Worm (Caenorhabditis elegans) whole organism, L2 larva: ENCODE data around the gene K07C5.2.
A peak's percentile ranks its signal among the peaks of the same experiment; 100 is the strongest.

Experiments
- C34F6.9 ChIP-seq: fragments of 150-350 bp; optimal IDR thresholded peaks from 2 replicates; lab custom pipeline; 2014; ENCODE audit warnings: missing biosample characterization, missing genetic modification characterization
- F13H6.1 ChIP-seq: sonication (generic microtip); optimal IDR thresholded peaks from 2 replicates; lab custom pipeline; 2016; ENCODE audit warnings: missing genetic modification characterization, missing compliant biosample characterization
- R02D3.7 ChIP-seq: fragments of 150-350 bp; optimal IDR thresholded peaks from 2 replicates; lab custom pipeline; 2014; ENCODE audit warnings: missing biosample characterization, missing genetic modification characterization
- Y55F3AM.14 ChIP-seq: fragments of 200-800 bp; sonication (Bioruptor generic); optimal IDR thresholded peaks from 2 replicates; lab custom pipeline; 2018; ENCODE audit warnings: mild to moderate bottlenecking, missing genetic modification characterization, missing compliant biosample characterization
- ZK546.5 ChIP-seq: sonication (generic microtip); optimal IDR thresholded peaks from 2 replicates; lab custom pipeline; 2017; ENCODE audit warnings: missing biosample characterization, missing genetic modification characterization
- alr-1 ChIP-seq: fragments of 150-350 bp; optimal IDR thresholded peaks from 2 replicates; lab custom pipeline; 2014; ENCODE audit warnings: missing biosample characterization, missing genetic modification characterization
- aly-2 ChIP-seq: fragments of 150-350 bp; optimal IDR thresholded peaks from 2 replicates; lab custom pipeline; 2014; ENCODE audit warnings: missing biosample characterization, missing genetic modification characterization
- ama-1 ChIP-seq: fragments of 150-350 bp; optimal IDR thresholded peaks from 2 replicates; lab custom pipeline; 2018; ENCODE audit warnings: inconsistent platforms
- ceh-16 ChIP-seq: fragments of 150-350 bp; optimal IDR thresholded peaks from 2 replicates; lab custom pipeline; 2014; ENCODE audit warnings: missing biosample characterization, missing genetic modification characterization
- ceh-82 ChIP-seq: fragments of 150-350 bp; optimal IDR thresholded peaks from 2 replicates; lab custom pipeline; 2014; ENCODE audit warnings: missing biosample characterization, missing genetic modification characterization
- crh-2 ChIP-seq: sonication (generic microtip); optimal IDR thresholded peaks from 2 replicates; lab custom pipeline; 2017; ENCODE audit warnings: missing biosample characterization, missing genetic modification characterization
- dmd-4 ChIP-seq: sonication (generic microtip); optimal IDR thresholded peaks from 2 replicates; lab custom pipeline; 2017; ENCODE audit warnings: missing biosample characterization, missing genetic modification characterization
- egl-27 ChIP-seq: sonication (generic microtip); optimal IDR thresholded peaks from 3 replicates; lab custom pipeline; 2017; ENCODE audit warnings: missing biosample characterization, missing genetic modification reagents, missing genetic modification characterization
- fos-1 ChIP-seq: fragments of 150-350 bp; optimal IDR thresholded peaks from 2 replicates; lab custom pipeline; 2014; ENCODE audit warnings: missing biosample characterization, missing genetic modification characterization
- gmeb-1 ChIP-seq: fragments of 150-350 bp; optimal IDR thresholded peaks from 2 replicates; lab custom pipeline; 2014; ENCODE audit warnings: missing biosample characterization, missing genetic modification characterization
- lin-11 ChIP-seq: fragments of 150-350 bp; sonication (generic microtip); optimal IDR thresholded peaks from 2 replicates; lab custom pipeline; 2014; ENCODE audit warnings: missing biosample characterization, missing genetic modification characterization, inconsistent platforms, mixed read lengths
- lin-13 ChIP-seq: fragments of 150-350 bp; optimal IDR thresholded peaks from 2 replicates; lab custom pipeline; 2014; ENCODE audit warnings: missing biosample characterization, missing genetic modification reagents, missing genetic modification characterization
- lin-39 ChIP-seq: fragments of 150-350 bp; optimal IDR thresholded peaks from 2 replicates; lab custom pipeline; 2014; ENCODE audit warnings: missing biosample characterization, missing genetic modification reagents, missing genetic modification characterization
- mab-5 ChIP-seq: fragments of 150-350 bp; optimal IDR thresholded peaks from 2 replicates; lab custom pipeline; 2014; ENCODE audit warnings: missing biosample characterization, missing genetic modification characterization
- mbf-1 ChIP-seq: sonication (generic microtip); optimal IDR thresholded peaks from 2 replicates; lab custom pipeline; 2017; ENCODE audit warnings: missing biosample characterization, missing genetic modification characterization
- mdl-1 ChIP-seq, 2 experiments: fragments of 150-350 bp in 1 of 2; sonication (generic microtip) in 1 of 2; optimal IDR thresholded peaks; 2 replicates each; lab custom pipeline; 2017; ENCODE audit warnings: missing biosample characterization in 2 of 2, missing genetic modification characterization in 2 of 2
- nhr-10 ChIP-seq: sonication (generic microtip); optimal IDR thresholded peaks from 2 replicates; lab custom pipeline; 2017; ENCODE audit warnings: missing biosample characterization, missing genetic modification characterization
- nhr-12 ChIP-seq: fragments of 150-350 bp; optimal IDR thresholded peaks from 2 replicates; lab custom pipeline; 2014; ENCODE audit warnings: missing biosample characterization, missing genetic modification characterization
- nhr-129 ChIP-seq: fragments of 150-350 bp; optimal IDR thresholded peaks from 2 replicates; lab custom pipeline; 2014; ENCODE audit warnings: missing biosample characterization, missing genetic modification characterization
- nhr-23 ChIP-seq: fragments of 150-350 bp; optimal IDR thresholded peaks from 2 replicates; lab custom pipeline; 2014; ENCODE audit warnings: missing biosample characterization, missing genetic modification reagents, missing genetic modification characterization
- nhr-237 ChIP-seq: fragments of 150-350 bp; optimal IDR thresholded peaks from 2 replicates; lab custom pipeline; 2014; ENCODE audit warnings: missing biosample characterization, missing genetic modification characterization
- nhr-25 ChIP-seq: fragments of 150-350 bp; sonication (generic microtip); optimal IDR thresholded peaks from 3 replicates; lab custom pipeline; 2014; ENCODE audit warnings: missing biosample characterization, missing genetic modification characterization
- nhr-6 ChIP-seq: fragments of 150-350 bp; optimal IDR thresholded peaks from 2 replicates; lab custom pipeline; 2014; ENCODE audit warnings: missing biosample characterization, missing genetic modification characterization
- nhr-77 ChIP-seq: fragments of 150-350 bp; optimal IDR thresholded peaks from 2 replicates; lab custom pipeline; 2014; ENCODE audit warnings: missing biosample characterization, missing genetic modification characterization
- skn-1 ChIP-seq: sonication (generic microtip); optimal IDR thresholded peaks from 2 replicates; lab custom pipeline; 2017; ENCODE audit warnings: missing biosample characterization, missing genetic modification characterization
- sma-3 ChIP-seq: sonication (generic microtip); optimal IDR thresholded peaks from 2 replicates; lab custom pipeline; 2016; ENCODE audit warnings: missing genetic modification reagents, missing genetic modification characterization, missing compliant biosample characterization
- sma-9 ChIP-seq, 2 experiments: fragments of 150-350 bp in 1 of 2; sonication (generic microtip) in 1 of 2; optimal IDR thresholded peaks; 2 replicates each; lab custom pipeline; 2014 to 2016; ENCODE audit warnings: missing genetic modification characterization in 2 of 2, mild to moderate bottlenecking in 1 of 2, missing biosample characterization in 1 of 2, missing compliant biosample characterization in 1 of 2, missing genetic modification reagents in 1 of 2, moderate library complexity in 1 of 2
- unc-39 ChIP-seq: fragments of 150-350 bp; optimal IDR thresholded peaks from 2 replicates; lab custom pipeline; 2014; ENCODE audit warnings: missing biosample characterization, missing genetic modification characterization
- unc-55 ChIP-seq: fragments of 150-350 bp; sonication (generic microtip); optimal IDR thresholded peaks from 3 replicates; lab custom pipeline; 2014; ENCODE audit warnings: missing biosample characterization, missing genetic modification reagents, missing genetic modification characterization
- unc-62 ChIP-seq: fragments of 150-350 bp; optimal IDR thresholded peaks from 2 replicates; lab custom pipeline; 2014; ENCODE audit warnings: missing biosample characterization, missing genetic modification reagents, missing genetic modification characterization
- ztf-11 ChIP-seq: sonication (generic microtip); optimal IDR thresholded peaks from 2 replicates; lab custom pipeline; 2017; ENCODE audit warnings: missing biosample characterization, missing genetic modification characterization
- ztf-4 ChIP-seq: fragments of 150-350 bp; optimal IDR thresholded peaks from 2 replicates; lab custom pipeline; 2014; ENCODE audit warnings: missing biosample characterization, missing genetic modification characterization

K07C5.2 gene

DNA sequence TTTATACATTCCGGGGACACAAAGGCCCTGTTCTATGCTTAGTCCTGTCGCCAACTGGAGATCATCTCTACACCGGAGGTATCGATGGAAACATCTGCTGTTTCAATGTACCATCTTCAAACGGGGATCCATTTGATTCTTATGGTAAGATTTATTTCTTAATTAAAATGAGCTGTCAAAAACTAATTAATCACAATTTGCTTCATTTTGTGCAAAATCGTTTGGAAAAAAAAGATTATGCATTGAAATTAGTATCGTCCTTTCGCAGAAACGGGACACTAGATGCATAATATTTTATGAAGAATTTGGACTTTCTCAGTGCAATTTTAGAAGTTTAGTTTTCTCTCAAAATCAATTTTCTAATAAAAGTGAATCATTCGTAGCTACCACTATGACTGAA lies 24.5 kb downstream of the K07C5.2 start:
- no peak for TF ChIP-seq unc-55 (GFP tag; lab: Kevin White, UChicago)
- TF ChIP-seq Y55F3AM.14 (GFP tag; lab: Kevin White, UChicago), result no peak
- TF ChIP-seq ZK546.5 (tag; lab: Kevin White, UChicago), result no peak

DNA sequence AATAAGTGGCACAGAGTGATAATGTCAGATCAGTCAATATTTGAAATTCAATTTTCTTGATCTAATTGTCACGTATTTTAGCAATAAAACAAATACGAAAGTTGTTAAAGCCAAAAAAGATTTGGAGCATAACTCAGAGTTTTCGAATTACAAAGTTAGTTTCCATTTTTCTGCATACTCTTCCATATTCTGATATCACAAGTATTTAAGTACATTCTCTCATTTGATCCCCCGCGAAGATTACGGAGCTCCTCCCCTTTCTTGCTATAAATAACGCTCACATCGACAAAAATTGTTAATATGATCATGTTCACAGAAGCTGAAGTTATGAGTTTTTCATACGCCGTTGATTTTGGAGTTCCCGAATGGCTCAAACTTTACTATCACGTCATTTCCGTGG lies 29.0 kb downstream of the K07C5.2 start, which contains the start of gene sri-20:
TSS of gene sri-20 (plus strand) at position 301 of the 400 bp plus-strand sequence.
- no peak for TF ChIP-seq nhr-237 (tag; lab: Kevin White, UChicago)
- no peak for TF ChIP-seq nhr-77
- TF ChIP-seq lin-13 (GFP tag; lab: Kevin White, UChicago), result no peak
- no peak for TF ChIP-seq unc-39 (tag; lab: Kevin White, UChicago)
- TF ChIP-seq unc-55 (GFP tag; lab: Kevin White, UChicago), result no peak
- no peak for TF ChIP-seq nhr-12

DNA sequence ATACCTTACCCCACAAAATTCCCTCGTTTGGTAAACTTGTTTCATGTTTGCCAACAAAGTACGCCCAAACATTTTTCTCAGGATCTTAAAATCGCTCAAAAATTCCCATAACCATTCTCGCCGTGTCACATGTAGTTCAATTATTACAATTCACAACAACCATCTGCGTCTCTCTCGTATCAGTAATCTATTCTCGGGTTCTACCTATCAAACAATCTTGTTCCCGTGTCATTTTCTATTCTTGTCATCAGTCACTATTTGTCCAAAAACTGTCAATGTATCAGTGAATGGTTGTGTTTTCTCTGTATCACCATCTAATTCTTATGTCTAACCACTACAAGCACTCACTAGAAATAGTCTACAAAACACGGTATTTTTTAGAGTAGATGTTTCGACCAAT lies 31.9 kb downstream of the K07C5.2 start:
- peak; percentile 64 for TF ChIP-seq gmeb-1 (tag; lab: Kevin White, UChicago)
- TF ChIP-seq sma-3 (GFP tag; lab: Kevin White, UChicago), result peak; percentile 61
- TF ChIP-seq unc-62 (GFP tag; lab: Kevin White, UChicago), result no peak
- TF ChIP-seq nhr-23, result no peak
- no peak for TF ChIP-seq dmd-4 (tag; lab: Kevin White, UChicago)
- TF ChIP-seq unc-55 (GFP tag; lab: Kevin White, UChicago), result no peak
- peak; percentile 76 for TF ChIP-seq fos-1 (tag; lab: Kevin White, UChicago)
- TF ChIP-seq nhr-77, result no peak
- no peak for TF ChIP-seq nhr-12
- no peak for TF ChIP-seq R02D3.7
- peak; percentile 22 for TF ChIP-seq nhr-25 (tag; lab: Kevin White, UChicago)
- TF ChIP-seq ama-1 (lab: Kevin White, UChicago), result no peak
- no peak for TF ChIP-seq F13H6.1 (tag; lab: Kevin White, UChicago)
- TF ChIP-seq ceh-82 (tag; lab: Kevin White, UChicago), result no peak
- TF ChIP-seq ztf-4 (tag; lab: Kevin White, UChicago), result no peak
- no peak for TF ChIP-seq lin-13 (GFP tag; lab: Kevin White, UChicago)
- TF ChIP-seq ZK546.5 (tag; lab: Kevin White, UChicago), result no peak
- TF ChIP-seq mdl-1 (tag; optimal IDR thresholded peaks at IDR 0.05; lab: Kevin White, UChicago), result no peak
- no peak for TF ChIP-seq ceh-16 (tag; lab: Kevin White, UChicago)
- no peak for TF ChIP-seq nhr-10 (tag; lab: Kevin White, UChicago)
- peak; percentile 45 for TF ChIP-seq crh-2 (tag; lab: Kevin White, UChicago)
- TF ChIP-seq lin-39 (tag; lab: Kevin White, UChicago), result no peak
- no peak for TF ChIP-seq mbf-1 (tag; lab: Kevin White, UChicago)
- TF ChIP-seq mab-5 (tag; lab: Kevin White, UChicago), result no peak
- peak; percentile 68 for TF ChIP-seq sma-9 (GFP tag; optimal IDR thresholded peaks at IDR 0.05; lab: Kevin White, UChicago)
- no peak for TF ChIP-seq sma-9 (tag; optimal IDR thresholded peaks at IDR 0.05; lab: Kevin White, UChicago)
- no peak for TF ChIP-seq egl-27
- no peak for TF ChIP-seq lin-11
- peak; percentile 11 for TF ChIP-seq nhr-129 (tag; lab: Kevin White, UChicago)
- TF ChIP-seq alr-1 (tag; lab: Kevin White, UChicago), result no peak
- TF ChIP-seq, all 48 proteins: peak for 7

DNA sequence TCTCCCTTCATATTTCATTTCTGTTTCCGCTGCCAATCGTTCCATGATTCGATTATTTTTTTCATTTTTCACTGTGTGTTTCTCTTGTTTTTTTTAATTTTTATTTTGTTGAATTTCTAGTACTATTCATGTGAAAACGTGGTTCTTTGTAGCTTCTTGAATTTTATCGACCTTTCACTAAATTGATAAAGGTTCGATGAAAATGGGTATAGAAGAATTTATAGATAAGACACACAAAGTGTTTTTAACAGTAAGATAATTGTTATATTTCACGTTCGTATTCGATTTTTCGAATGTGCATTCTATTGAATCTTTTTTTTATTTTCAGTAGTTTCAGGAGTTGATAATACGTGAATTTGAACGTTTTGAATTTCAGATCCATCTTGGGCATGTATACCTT lies 32.7 kb downstream of the K07C5.2 start, which contains the start of gene ugt-49:
TSS of gene ugt-49 (plus strand) at position 371 of the 400 bp plus-strand sequence.
- TF ChIP-seq ztf-11 (tag; lab: Kevin White, UChicago), result no peak
- TF ChIP-seq fos-1 (tag; lab: Kevin White, UChicago), result peak; percentile 60
- TF ChIP-seq ceh-82 (tag; lab: Kevin White, UChicago), result no peak
- TF ChIP-seq, all 48 proteins: peak for 1

DNA sequence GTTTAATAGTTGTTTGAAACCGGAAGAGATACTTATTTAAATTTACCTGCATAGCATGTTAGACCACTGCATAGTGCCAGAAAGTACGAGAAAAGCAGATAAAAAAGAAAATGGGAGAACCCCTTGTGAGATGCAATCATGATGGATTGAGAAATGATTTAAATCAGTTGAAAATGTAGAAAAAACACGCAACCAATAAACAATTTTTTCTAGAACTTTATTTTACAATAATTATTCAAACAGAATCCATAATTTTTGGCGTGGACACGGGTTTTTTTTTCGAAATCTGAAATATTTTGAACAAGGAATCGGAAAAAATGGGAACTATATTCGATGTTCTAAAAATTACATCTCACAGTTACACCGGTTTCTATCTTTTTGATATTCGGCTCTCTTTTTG lies 40.0 kb downstream of the K07C5.2 start, which contains the start of gene AC3.12:
TSS of gene AC3.12 (minus strand) at position 101 of the 400 bp plus-strand sequence.
- TF ChIP-seq nhr-10 (tag; lab: Kevin White, UChicago) (no peak), aly-2 (no peak), unc-62 (GFP tag; lab: Kevin White, UChicago) (no peak), unc-55 (GFP tag; lab: Kevin White, UChicago) (no peak), nhr-12 (no peak), lin-11 (no peak), ZK546.5 (tag; lab: Kevin White, UChicago) (no peak), lin-13 (GFP tag; lab: Kevin White, UChicago) (no peak), nhr-6 (tag; lab: Kevin White, UChicago) (no peak), ceh-16 (tag; lab: Kevin White, UChicago) (no peak), C34F6.9 (tag; lab: Kevin White, UChicago) (no peak), ztf-4 (tag; lab: Kevin White, UChicago) (no peak), nhr-129 (tag; lab: Kevin White, UChicago) (no peak), nhr-237 (tag; lab: Kevin White, UChicago) (no peak), mbf-1 (tag; lab: Kevin White, UChicago) (no peak), sma-3 (GFP tag; lab: Kevin White, UChicago) (no peak), skn-1 (no peak), fos-1 (tag; lab: Kevin White, UChicago) (no peak)
